Fruit fly (Drosophila melanogaster) whole organism: ENCODE results near the gene CG5888.

Experiments used
- CG8478 ChIP-seq: fragments of >200 bp; optimal IDR thresholded peaks from 2 replicates; lab custom pipeline; 2018; ENCODE audit warnings: inconsistent platforms
- EcR ChIP-seq, 2 experiments: fragments of >200 bp; optimal IDR thresholded peaks; 2 replicates each; lab custom pipeline; 2017; ENCODE audit warnings: missing biosample characterization in 2 of 2, missing genetic modification characterization in 2 of 2, missing genetic modification reagents in 2 of 2
- pan ChIP-seq: fragments of >200 bp; optimal IDR thresholded peaks from 2 replicates; lab custom pipeline; 2017
- psq ChIP-seq: fragments of >200 bp; optimal IDR thresholded peaks from 2 replicates; lab custom pipeline; 2017
- usp ChIP-seq: fragments of >200 bp; optimal IDR thresholded peaks from 2 replicates; lab custom pipeline; 2017; ENCODE audit warnings: missing biosample characterization, missing genetic modification characterization, mixed read lengths

DNA sequence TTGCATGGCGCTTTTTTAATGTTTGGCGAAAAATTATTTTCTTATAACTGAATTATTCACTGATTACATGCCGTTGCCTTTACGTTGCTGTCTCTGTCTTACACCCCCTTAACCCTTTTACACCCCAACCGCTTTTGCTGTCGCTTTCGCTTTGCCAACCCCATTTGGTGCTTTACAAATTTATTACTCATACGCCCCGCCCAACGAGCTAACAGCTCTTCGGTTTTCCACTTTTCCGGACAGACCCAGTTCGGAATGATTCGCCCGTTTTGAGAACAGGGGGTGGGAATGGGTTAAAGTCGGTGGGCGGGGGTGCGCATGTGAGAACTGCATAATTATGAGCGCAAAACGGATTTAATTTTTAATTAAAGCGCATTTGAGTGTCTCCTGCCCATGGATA lies 67.3 kb downstream of the CG5888 start:
- TF ChIP-seq EcR (GFP tag; optimal IDR thresholded peaks at IDR 0.05; lab: Kevin White, UChicago) (no peak), pan (no peak), usp (GFP tag; lab: Kevin White, UChicago) (no peak), CG8478 (lab: Kevin White, UChicago) (no peak), psq (lab: Kevin White, UChicago) (no peak)
